Worm (Caenorhabditis elegans) whole organism, early embryonic: ENCODE results near the gene lpr-5.
A peak's percentile ranks its signal among the peaks of the same experiment; 100 is the strongest.

ENCODE experiments used
- ama-1 ChIP-seq: fragments of 150-350 bp; optimal IDR thresholded peaks from 2 replicates; lab custom pipeline; 2014
- ceh-13 ChIP-seq: fragments of 200-800 bp; sonication (Bioruptor generic); optimal IDR thresholded peaks from 2 replicates; lab custom pipeline; 2018; ENCODE audit warnings: mild to moderate bottlenecking, missing genetic modification characterization, missing compliant biosample characterization
- flt-1 ChIP-seq: fragments of 200-800 bp; sonication (Bioruptor generic); IDR thresholded peaks from 2 replicates; pipeline ENCODE4 v1.3.6; 2022; ENCODE audit warnings: missing genetic modification characterization, missing compliant biosample characterization

- peak; percentile 43 for TF ChIP-seq ama-1
- no peak for TF ChIP-seq ceh-13 (GFP tag; lab: Kevin White, UChicago)
- no peak for TF ChIP-seq flt-1
Observed at ce11 chrX:11034430-11035117, 27.3 kb upstream of the lpr-5 start.
